Worm (Caenorhabditis elegans): Measurements from ENCODE around the gene cest-9.2.

cest-9.2 gene

DNA sequence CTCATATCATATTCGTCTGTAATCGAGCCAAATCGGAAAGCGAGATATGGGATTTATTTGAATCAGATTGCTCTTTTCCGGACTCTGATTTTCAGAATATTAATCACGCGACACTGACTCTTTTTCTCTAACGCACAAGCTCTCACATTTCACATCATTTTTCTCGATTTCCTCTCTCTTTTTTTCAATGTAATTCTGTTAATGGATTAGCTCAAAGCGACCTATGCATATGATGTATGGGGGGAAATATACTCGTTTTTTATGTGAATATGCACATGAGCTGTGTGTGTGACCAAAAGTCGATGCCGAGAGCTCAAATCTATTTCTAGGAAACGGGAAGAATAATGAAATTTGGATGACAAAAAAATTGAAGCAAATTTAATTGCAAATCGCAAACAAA lies 21.3 kb upstream of the cest-9.2 start:
- no peak for TF ChIP-seq sem-4 (tag; optimal IDR thresholded peaks at IDR 0.05)
- TF ChIP-seq Y55F3AM.14 (GFP tag; optimal IDR thresholded peaks at IDR 0.05): no peak
- no peak for TF ChIP-seq egl-27 (tag; optimal IDR thresholded peaks at IDR 0.05)
- TF ChIP-seq nhr-77 (tag; optimal IDR thresholded peaks at IDR 0.05): no peak
- TF ChIP-seq unc-62 (GFP tag; optimal IDR thresholded peaks at IDR 0.05): no peak
- TF ChIP-seq ztf-11 (tag; optimal IDR thresholded peaks at IDR 0.05): no peak
- no peak for TF ChIP-seq ztf-1 (GFP tag; conservative IDR thresholded peaks at IDR 0.05)
- TF ChIP-seq blmp-1 (tag; optimal IDR thresholded peaks at IDR 0.05; ENCODE audit: insufficient read depth): no peak
- TF ChIP-seq nhr-21 (tag; optimal IDR thresholded peaks at IDR 0.05): peak; percentile 33
- TF ChIP-seq fos-1 (tag; optimal IDR thresholded peaks at IDR 0.05): no peak
- TF ChIP-seq nhr-6 (tag; optimal IDR thresholded peaks at IDR 0.05): peak; percentile 39
- TF ChIP-seq lin-11 (tag; optimal IDR thresholded peaks at IDR 0.05): no peak
- peak; percentile 3 for TF ChIP-seq ztf-4 (tag; optimal IDR thresholded peaks at IDR 0.05)
- TF ChIP-seq nhr-23 (tag; optimal IDR thresholded peaks at IDR 0.05): no peak
- peak; percentile 72 for TF ChIP-seq crh-2 (tag; optimal IDR thresholded peaks at IDR 0.05)
- TF ChIP-seq lsy-2 (tag; optimal IDR thresholded peaks at IDR 0.05): peak in 1 of 2 experiments; percentile 59
- peak; percentile 72 for TF ChIP-seq C34F6.9 (tag; optimal IDR thresholded peaks at IDR 0.05)
- no peak for TF ChIP-seq unc-39 (tag; optimal IDR thresholded peaks at IDR 0.05)
- TF ChIP-seq nhr-25 (tag; optimal IDR thresholded peaks at IDR 0.05): no peak
- TF ChIP-seq mab-5 (tag; optimal IDR thresholded peaks at IDR 0.05): no peak
- TF ChIP-seq aly-2 (tag; optimal IDR thresholded peaks at IDR 0.05): no peak
- peak; percentile 9 for TF ChIP-seq unc-55 (GFP tag; optimal IDR thresholded peaks at IDR 0.05)
- no peak for TF ChIP-seq nhr-237 (tag; optimal IDR thresholded peaks at IDR 0.05)
- TF ChIP-seq ZK546.5 (tag; optimal IDR thresholded peaks at IDR 0.05): no peak
- no peak for TF ChIP-seq sma-3 (GFP tag; optimal IDR thresholded peaks at IDR 0.05)
- no peak for TF ChIP-seq ceh-82 (tag; optimal IDR thresholded peaks at IDR 0.05)
- TF ChIP-seq zag-1 (tag; optimal IDR thresholded peaks at IDR 0.05): no peak
- no peak for TF ChIP-seq R02D3.7 (tag; optimal IDR thresholded peaks at IDR 0.05)
- TF ChIP-seq ceh-16 (tag; optimal IDR thresholded peaks at IDR 0.05): no peak
- TF ChIP-seq mbf-1 (tag; optimal IDR thresholded peaks at IDR 0.05): no peak
- TF ChIP-seq lin-13 (GFP tag; optimal IDR thresholded peaks at IDR 0.05): peak; percentile 28
- no peak for TF ChIP-seq lin-39 (tag; optimal IDR thresholded peaks at IDR 0.05)
- no peak for TF ChIP-seq elt-3 (tag; optimal IDR thresholded peaks at IDR 0.05)
- no peak for TF ChIP-seq gmeb-1 (tag; optimal IDR thresholded peaks at IDR 0.05)
- TF ChIP-seq mdl-1 (tag; optimal IDR thresholded peaks at IDR 0.05): no peak
- no peak for TF ChIP-seq ama-1 (optimal IDR thresholded peaks at IDR 0.05)
- TF ChIP-seq sma-9 (GFP tag; optimal IDR thresholded peaks at IDR 0.05): peak; percentile 54
- no peak for TF ChIP-seq sma-9 (tag; optimal IDR thresholded peaks at IDR 0.05)
- TF ChIP-seq nhr-129 (tag; optimal IDR thresholded peaks at IDR 0.05): peak; percentile 37
- TF ChIP-seq nhr-11 (tag; optimal IDR thresholded peaks at IDR 0.05): no peak
- TF ChIP-seq elt-1 (tag; optimal IDR thresholded peaks at IDR 0.05): no peak
- TF ChIP-seq alr-1 (tag; optimal IDR thresholded peaks at IDR 0.05): no peak
- TF ChIP-seq dmd-4 (tag; optimal IDR thresholded peaks at IDR 0.05): peak; percentile 7

DNA sequence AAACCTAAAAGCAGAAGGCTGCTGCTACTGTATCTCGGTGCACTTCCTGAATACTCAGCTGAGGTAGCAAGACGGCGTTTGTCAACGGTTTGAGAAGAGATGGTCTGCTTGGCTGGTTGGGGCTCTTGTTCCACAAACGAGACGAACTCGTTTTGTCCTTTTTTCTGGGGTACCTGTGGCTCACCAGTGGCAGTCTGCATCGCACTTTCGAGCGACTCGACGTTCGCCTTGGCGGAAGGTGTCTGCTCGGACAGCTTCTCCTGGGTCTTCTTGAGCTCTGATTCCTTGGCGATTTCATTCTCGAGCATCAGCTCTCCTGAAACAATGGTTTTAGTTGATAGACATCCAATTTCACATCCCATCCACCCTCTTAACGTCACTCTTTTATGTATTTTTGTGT lies 20.5 kb upstream of the cest-9.2 start:
- no peak for TF ChIP-seq Y55F3AM.14 (GFP tag; optimal IDR thresholded peaks at IDR 0.05)
- TF ChIP-seq gmeb-1 (tag; optimal IDR thresholded peaks at IDR 0.05): no peak
- no peak for TF ChIP-seq unc-62 (GFP tag; optimal IDR thresholded peaks at IDR 0.05)
- no peak for TF ChIP-seq elt-1 (tag; optimal IDR thresholded peaks at IDR 0.05)
- no peak for TF ChIP-seq lsy-2 (tag; optimal IDR thresholded peaks at IDR 0.05)
- no peak for TF ChIP-seq nhr-6 (tag; optimal IDR thresholded peaks at IDR 0.05)
- TF ChIP-seq R02D3.7 (tag; optimal IDR thresholded peaks at IDR 0.05): no peak
- no peak for TF ChIP-seq C34F6.9 (tag; optimal IDR thresholded peaks at IDR 0.05)
- TF ChIP-seq nhr-11 (tag; optimal IDR thresholded peaks at IDR 0.05): no peak
- TF ChIP-seq mdl-1 (tag; optimal IDR thresholded peaks at IDR 0.05): no peak
- no peak for TF ChIP-seq nhr-25 (tag; optimal IDR thresholded peaks at IDR 0.05)
- TF ChIP-seq dmd-4 (tag; optimal IDR thresholded peaks at IDR 0.05): no peak
- TF ChIP-seq ztf-4 (tag; optimal IDR thresholded peaks at IDR 0.05): no peak
- TF ChIP-seq sma-3 (GFP tag; optimal IDR thresholded peaks at IDR 0.05): no peak
- TF ChIP-seq egl-27 (tag; optimal IDR thresholded peaks at IDR 0.05): no peak
- no peak for TF ChIP-seq fos-1 (tag; optimal IDR thresholded peaks at IDR 0.05)
- no peak for TF ChIP-seq nhr-12 (tag; optimal IDR thresholded peaks at IDR 0.05)

Data from whole organism, L2 larva.